Fruit fly (Drosophila melanogaster): Measurements from ENCODE around the gene CG14736.

Gene CG14736

dm6 chr3R:12016828-12017280 is 23.5 kb upstream of the CG14736 start, which contains the start of the genes DCAF12 and Spt3 (continued):
- no peak for TF ChIP-seq CHES-1-like (GFP tag; optimal IDR thresholded peaks at IDR 0.05)
- TF ChIP-seq CG33213 (GFP tag; optimal IDR thresholded peaks at IDR 0.05), result no peak
- TF ChIP-seq ems (GFP tag; optimal IDR thresholded peaks at IDR 0.05), result peak; percentile 78
- no peak for TF ChIP-seq sd (tag; optimal IDR thresholded peaks at IDR 0.05)
- no peak for TF ChIP-seq HHEX (GFP tag; optimal IDR thresholded peaks at IDR 0.05)
- no peak for TF ChIP-seq CG11560 (tag; IDR thresholded peaks at IDR 0.05)
- no peak for TF ChIP-seq danr (GFP tag; IDR thresholded peaks at IDR 0.05)
- TF ChIP-seq az2 (GFP tag; optimal IDR thresholded peaks at IDR 0.05), result peak; percentile 13
- no peak for TF ChIP-seq CG8944 (GFP tag; optimal IDR thresholded peaks at IDR 0.05)
- no peak for TF ChIP-seq CG17328 (GFP tag; IDR thresholded peaks at IDR 0.05)
- peak; percentile 71 for TF ChIP-seq Ptx1 (GFP tag; IDR thresholded peaks at IDR 0.05)
- TF ChIP-seq CG10147 (GFP tag; optimal IDR thresholded peaks at IDR 0.05), result peak; percentile 64
- peak; percentile 81 for TF ChIP-seq nmo (GFP tag; optimal IDR thresholded peaks at IDR 0.05)
- no peak for TF ChIP-seq Atf6 (GFP tag; IDR thresholded peaks at IDR 0.05)
- TF ChIP-seq da (GFP tag; optimal IDR thresholded peaks at IDR 0.05), result no peak
- TF ChIP-seq crp (GFP tag; optimal IDR thresholded peaks at IDR 0.05), result peak in 1 of 2 experiments; percentile 89
- peak; percentile 2 for TF ChIP-seq CG17186 (GFP tag; optimal IDR thresholded peaks at IDR 0.05)
- 0 out of 2 replicates have a peak, but pooled peaks have one; percentile 35 for TF ChIP-seq CG31224 (GFP tag; IDR thresholded peaks at IDR 0.05)
- no peak for TF ChIP-seq exex (tag; optimal IDR thresholded peaks at IDR 0.05)
- TF ChIP-seq HLH3B (GFP tag; IDR thresholded peaks at IDR 0.05), result peak; percentile 19; the same call in 1 of the 2 replicates
- peak; percentile 85 for TF ChIP-seq trem (tag; optimal IDR thresholded peaks at IDR 0.05)
- no peak for TF ChIP-seq sqz (GFP tag; optimal IDR thresholded peaks at IDR 0.05)
- peak; percentile 74; the same call in 1 of the 2 replicates for TF ChIP-seq CG31441 (GFP tag; IDR thresholded peaks at IDR 0.05)
- no peak for TF ChIP-seq CG43689 (GFP tag; IDR thresholded peaks at IDR 0.05)
- TF ChIP-seq Mes4 (GFP tag; optimal IDR thresholded peaks at IDR 0.05), result no peak
- TF ChIP-seq Blimp-1 (GFP tag; optimal IDR thresholded peaks at IDR 0.05), result peak; percentile 48
- no peak for TF ChIP-seq Hey (tag; optimal IDR thresholded peaks at IDR 0.05)
- peak; percentile 52; the same call in 2 of the 3 replicates for TF ChIP-seq croc (GFP tag; conservative IDR thresholded peaks at IDR 0.05)
- TF ChIP-seq dm (GFP tag; optimal IDR thresholded peaks at IDR 0.05), result no peak
- peak; percentile 58 for TF ChIP-seq kay (GFP tag; optimal IDR thresholded peaks at IDR 0.05)
- peak; percentile 94 for TF ChIP-seq hb (GFP tag; IDR thresholded peaks at IDR 0.05; ENCODE audit: partially characterized antibody)
- TF ChIP-seq chn (GFP tag; optimal IDR thresholded peaks at IDR 0.05), result no peak
- TF ChIP-seq CG2120 (GFP tag; optimal IDR thresholded peaks at IDR 0.05), result peak; percentile 32
- no peak for TF ChIP-seq her (GFP tag; optimal IDR thresholded peaks at IDR 0.05)
- TF ChIP-seq CG8388 (GFP tag; optimal IDR thresholded peaks at IDR 0.05), result peak; percentile 38
- TF ChIP-seq nom (GFP tag; optimal IDR thresholded peaks at IDR 0.05), result no peak
- peak; percentile 44 for TF ChIP-seq Side (GFP tag; optimal IDR thresholded peaks at IDR 0.05)
- TF ChIP-seq NFAT (GFP tag; IDR thresholded peaks at IDR 0.05), result no peak
- TF ChIP-seq Scr (GFP tag; IDR thresholded peaks at IDR 0.05; ENCODE audit: partially characterized antibody), result peak; percentile 98
- no peak for TF ChIP-seq Eip74EF (GFP tag; optimal IDR thresholded peaks at IDR 0.05)
- TF ChIP-seq CG17912 (GFP tag; optimal IDR thresholded peaks at IDR 0.05), result no peak
- peak; percentile 82 for TF ChIP-seq stwl (tag; optimal IDR thresholded peaks at IDR 0.05)
- 0 out of 3 replicates have a peak, but pooled peaks have one; percentile 30 for TF ChIP-seq CG11456 (GFP tag; IDR thresholded peaks at IDR 0.05)
- TF ChIP-seq Six4 (GFP tag; optimal IDR thresholded peaks at IDR 0.05), result peak; percentile 25
- TF ChIP-seq bigmax (GFP tag; optimal IDR thresholded peaks at IDR 0.05), result no peak
- TF ChIP-seq CG31388 (GFP tag; optimal IDR thresholded peaks at IDR 0.05), result no peak
- peak; percentile 10 for TF ChIP-seq salm (tag; optimal IDR thresholded peaks at IDR 0.05)
- TF ChIP-seq CG7928 (GFP tag; optimal IDR thresholded peaks at IDR 0.05), result peak; percentile 5
- TF ChIP-seq Opbp (GFP tag; IDR thresholded peaks at IDR 0.05; ENCODE audit: partially characterized antibody), result peak; percentile 90
- TF ChIP-seq CG7556 (GFP tag; optimal IDR thresholded peaks at IDR 0.05), result no peak
